Worm (Caenorhabditis elegans) whole organism, late embryonic: ENCODE results near the gene R07C12.3.

Experiments used
- ahr-1 ChIP-seq: sonication (generic microtip); optimal IDR thresholded peaks from 2 replicates; lab custom pipeline; 2016; ENCODE audit warnings: missing genetic modification characterization, missing compliant biosample characterization
- ref-2 ChIP-seq: sonication (generic microtip); optimal IDR thresholded peaks from 2 replicates; lab custom pipeline; 2016; ENCODE audit warnings: missing genetic modification characterization, missing compliant biosample characterization

DNA sequence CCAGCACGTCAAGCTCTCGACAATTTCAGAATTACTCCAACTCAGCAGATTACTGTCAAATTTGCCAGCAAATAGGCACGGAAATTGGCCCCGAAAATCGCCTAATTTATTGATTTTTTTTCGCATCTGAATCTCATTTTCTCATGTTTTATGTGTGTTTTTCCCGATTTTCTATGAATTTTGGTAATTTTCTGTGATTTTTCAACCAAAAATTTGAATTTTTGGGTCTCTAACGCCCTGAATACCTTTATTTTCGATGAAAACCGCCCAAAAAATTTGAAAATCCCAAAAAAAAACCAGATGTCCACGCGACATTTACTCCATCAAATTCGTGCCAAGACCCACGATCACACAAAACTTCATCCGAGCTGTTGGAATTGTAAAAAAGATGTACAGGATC, 31.2 kb downstream of the R07C12.3 start, which contains the start of gene dnj-15:
- TF ChIP-seq ahr-1 (tag; lab: Kevin White, UChicago) (no peak), ref-2 (no peak)
